Worm (Caenorhabditis elegans) whole organism, early embryonic: ENCODE data around the gene str-71.

ENCODE experiments used
- B0310.2 ChIP-seq: sonication (generic microtip); optimal IDR thresholded peaks from 2 replicates; lab custom pipeline; 2016; ENCODE audit warnings: mild to moderate bottlenecking, missing genetic modification characterization, missing compliant biosample characterization
- F13C5.2 ChIP-seq: sonication (generic microtip); optimal IDR thresholded peaks from 2 replicates; lab custom pipeline; 2017; ENCODE audit warnings: mild to moderate bottlenecking, missing genetic modification characterization, inconsistent platforms, missing compliant biosample characterization
- aly-1 ChIP-seq: sonication (generic microtip); optimal IDR thresholded peaks from 2 replicates; lab custom pipeline; 2016; ENCODE audit warnings: missing genetic modification characterization, missing compliant biosample characterization
- ama-1 ChIP-seq: fragments of 150-350 bp; optimal IDR thresholded peaks from 2 replicates; lab custom pipeline; 2014
- ceh-13 ChIP-seq: fragments of 200-800 bp; sonication (Bioruptor generic); optimal IDR thresholded peaks from 2 replicates; lab custom pipeline; 2018; ENCODE audit warnings: mild to moderate bottlenecking, missing genetic modification characterization, missing compliant biosample characterization
- ceh-36 ChIP-seq: sonication (generic microtip); optimal IDR thresholded peaks from 2 replicates; lab custom pipeline; 2016; ENCODE audit warnings: missing genetic modification characterization, inconsistent platforms, missing compliant biosample characterization
- ets-7 ChIP-seq: sonication (generic microtip); optimal IDR thresholded peaks from 2 replicates; lab custom pipeline; 2016; ENCODE audit warnings: missing genotype, missing genetic modification characterization, missing compliant biosample characterization
- flt-1 ChIP-seq: fragments of 200-800 bp; sonication (Bioruptor generic); IDR thresholded peaks from 2 replicates; pipeline ENCODE4 v1.3.6; 2022; ENCODE audit warnings: missing genetic modification characterization, missing compliant biosample characterization
- hmbx-1 ChIP-seq: sonication (generic microtip); optimal IDR thresholded peaks from 2 replicates; lab custom pipeline; 2016; ENCODE audit warnings: mild to moderate bottlenecking, missing genetic modification characterization, missing compliant biosample characterization
- hmg-4 ChIP-seq: fragments of 200-800 bp; sonication (Bioruptor generic); optimal IDR thresholded peaks from 2 replicates; lab custom pipeline; 2018; ENCODE audit warnings: mild to moderate bottlenecking, missing genetic modification characterization, missing compliant biosample characterization
- hnd-1 ChIP-seq: sonication (generic microtip); optimal IDR thresholded peaks from 2 replicates; lab custom pipeline; 2016; ENCODE audit warnings: missing genetic modification characterization, missing compliant biosample characterization
- pes-1 ChIP-seq: fragments of 200-800 bp; sonication (Bioruptor generic); IDR thresholded peaks from 2 replicates; pipeline ENCODE4 v1.3.6; 2022; ENCODE audit warnings: missing genetic modification reagents, missing genetic modification characterization, missing compliant biosample characterization
- scrt-1 ChIP-seq: fragments of 200-800 bp; sonication (Bioruptor generic); IDR thresholded peaks from 2 replicates; pipeline ENCODE4 v1.3.6; 2022; ENCODE audit warnings: missing genetic modification characterization, missing compliant biosample characterization
- sea-1 ChIP-seq: fragments of 200-800 bp; sonication (Bioruptor generic); conservative IDR thresholded peaks from 2 replicates; pipeline ENCODE4 v1.3.6; 2022; ENCODE audit warnings: missing genetic modification characterization, missing compliant biosample characterization
- tbx-11 ChIP-seq: fragments of 200-800 bp; sonication (Bioruptor generic); IDR thresholded peaks from 2 replicates; pipeline ENCODE4 v1.3.6; 2022; ENCODE audit warnings: missing genetic modification characterization, missing compliant biosample characterization
- tbx-37 ChIP-seq: fragments of 200-800 bp; sonication (Bioruptor generic); conservative IDR thresholded peaks from 2 replicates; pipeline ENCODE4 v1.3.6; 2022; ENCODE audit warnings: missing genetic modification reagents, missing genetic modification characterization, missing compliant biosample characterization
- tra-4 ChIP-seq: sonication (generic microtip); optimal IDR thresholded peaks from 2 replicates; lab custom pipeline; 2017; ENCODE audit warnings: missing genetic modification characterization, missing compliant biosample characterization

Gene str-71

DNA sequence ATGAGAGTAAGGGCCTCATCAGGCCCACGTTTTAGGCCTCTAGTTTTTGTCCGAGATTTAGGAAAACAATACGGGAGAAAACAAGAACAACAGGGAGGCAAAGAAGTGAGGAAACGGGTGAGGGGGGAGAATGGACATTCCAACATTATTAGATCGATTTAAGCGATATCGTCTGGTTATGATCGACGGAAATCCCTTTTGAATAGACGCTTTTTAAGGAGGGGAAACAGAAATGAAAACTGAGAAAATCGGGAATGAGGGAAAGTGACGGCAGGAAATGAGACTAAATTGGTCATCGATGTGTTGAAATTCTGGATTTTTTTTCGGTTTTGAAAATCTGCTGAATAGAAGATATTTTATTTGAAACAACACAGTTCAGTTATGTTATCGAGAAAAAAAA, 5.4 kb upstream of the str-71 start, which contains the start of gene rocf-1:
Gene rocf-1, minus strand, starts transcription at position 101 of the 400 bp plus-strand sequence.
- TF ChIP-seq tbx-11 (GFP tag; lab: Robert Waterston, UW): no peak
- TF ChIP-seq tbx-37 (GFP tag; lab: Robert Waterston, UW): no peak
- TF ChIP-seq hmg-4 (GFP tag; lab: Kevin White, UChicago): no peak
- no peak for TF ChIP-seq B0310.2
- no peak for TF ChIP-seq hmbx-1 (tag; lab: Kevin White, UChicago)

DNA sequence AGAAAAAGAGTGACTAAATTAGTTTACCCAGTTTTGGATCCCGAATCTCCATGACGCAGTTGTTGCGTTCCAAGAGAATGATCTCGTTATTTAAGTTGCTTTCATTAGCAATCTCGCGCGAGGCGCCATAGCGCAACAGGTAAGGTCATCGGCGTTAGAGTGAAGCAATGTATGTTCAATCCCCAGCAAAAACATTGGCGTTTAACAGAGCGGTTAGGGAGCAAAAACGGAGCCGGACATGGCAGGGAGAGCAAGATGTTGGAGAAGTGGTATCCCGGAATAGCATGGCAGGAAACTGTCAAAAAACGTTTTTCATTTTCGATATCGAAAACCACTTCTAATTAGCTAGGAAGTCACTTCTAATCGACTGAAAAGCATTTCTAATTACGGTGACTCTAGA, 4.7 kb downstream of the str-71 start:
- TF ChIP-seq ets-7 (tag; lab: Kevin White, UChicago): no peak
- TF ChIP-seq tra-4: no peak
- no peak for TF ChIP-seq tbx-11 (GFP tag; lab: Robert Waterston, UW)
- no peak for TF ChIP-seq hmbx-1 (tag; lab: Kevin White, UChicago)
- no peak for TF ChIP-seq hnd-1
- TF ChIP-seq pes-1 (GFP tag; lab: Robert Waterston, UW): no peak
- no peak for TF ChIP-seq flt-1 (GFP tag; lab: Robert Waterston, UW)
- no peak for TF ChIP-seq ceh-13 (GFP tag; lab: Kevin White, UChicago)
- TF ChIP-seq tbx-37 (GFP tag; lab: Robert Waterston, UW): no peak
- no peak for TF ChIP-seq hmg-4 (GFP tag; lab: Kevin White, UChicago)
- TF ChIP-seq F13C5.2 (tag; lab: Kevin White, UChicago): no peak
- TF ChIP-seq B0310.2: no peak

- TF ChIP-seq sea-1 (GFP tag; lab: Robert Waterston, UW): no peak
- TF ChIP-seq flt-1 (GFP tag; lab: Robert Waterston, UW): no peak
- no peak for TF ChIP-seq scrt-1 (GFP tag; lab: Robert Waterston, UW)
- no peak for TF ChIP-seq hmg-4 (GFP tag; lab: Kevin White, UChicago)
- no peak for TF ChIP-seq tbx-37 (GFP tag; lab: Robert Waterston, UW)
- TF ChIP-seq B0310.2: no peak
- no peak for TF ChIP-seq hmbx-1 (tag; lab: Kevin White, UChicago)
- TF ChIP-seq aly-1 (tag; lab: Kevin White, UChicago): no peak
- TF ChIP-seq tbx-11 (GFP tag; lab: Robert Waterston, UW): no peak
- no peak for TF ChIP-seq ceh-13 (GFP tag; lab: Kevin White, UChicago)
- TF ChIP-seq hnd-1: no peak
Observed at ce11 chrV:15451421-15451820, 7.6 kb downstream of the str-71 start, which contains the start of gene srw-33. Gene srw-33 (minus strand): TSS chrV:15451521.

DNA sequence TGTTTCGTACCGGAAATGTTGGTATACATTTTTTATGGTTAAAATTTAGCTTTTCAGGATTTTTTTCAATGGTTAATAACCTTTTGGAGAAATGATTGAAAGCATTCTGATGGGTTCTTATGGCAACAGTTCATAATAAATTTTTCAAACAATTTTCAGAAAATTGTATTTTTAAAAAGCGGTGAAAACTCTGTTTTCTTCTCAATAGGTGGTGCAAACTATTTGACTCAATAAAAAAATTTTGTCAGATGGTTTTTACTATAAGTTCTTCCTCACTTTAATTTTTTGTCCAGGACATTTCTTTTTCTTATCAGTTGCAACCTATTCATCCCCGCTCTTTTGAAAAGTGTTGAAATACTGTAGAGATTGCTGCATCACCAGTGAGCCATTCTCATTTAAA, 10.1 kb downstream of the str-71 start, which contains the start of gene T26H5.14:
Gene T26H5.14, plus strand, starts transcription at position 301 of the 400 bp plus-strand sequence.
- no peak for TF ChIP-seq sea-1 (GFP tag; lab: Robert Waterston, UW)

DNA sequence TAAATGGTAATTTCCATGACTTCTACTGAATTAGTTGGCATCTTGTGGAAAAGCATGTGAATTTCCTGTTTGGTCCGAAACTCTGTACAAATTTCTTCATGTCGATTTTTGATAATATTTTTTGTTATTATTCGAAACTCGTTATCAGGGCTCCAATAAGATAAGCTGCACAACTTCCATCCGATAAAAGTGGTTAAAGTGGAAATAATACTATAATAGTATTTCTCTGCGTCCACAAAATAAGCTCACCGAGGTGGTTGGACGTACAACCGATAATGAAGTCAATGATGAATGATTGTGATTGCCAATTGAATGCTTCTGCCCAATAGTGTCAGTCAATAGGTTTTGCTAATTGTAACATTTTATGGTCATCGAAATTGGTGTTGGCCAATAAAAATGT, 10.6 kb downstream of the str-71 start, which contains the start of gene T26H5.4:
Gene T26H5.4, minus strand, starts transcription at position 294 of the 400 bp plus-strand sequence.
- TF ChIP-seq scrt-1 (GFP tag; lab: Robert Waterston, UW): no peak
- TF ChIP-seq hmg-4 (GFP tag; lab: Kevin White, UChicago): no peak
- no peak for TF ChIP-seq ets-7 (tag; lab: Kevin White, UChicago)

- no peak for TF ChIP-seq tra-4
- no peak for TF ChIP-seq ceh-13 (GFP tag; lab: Kevin White, UChicago)
- no peak for TF ChIP-seq tbx-37 (GFP tag; lab: Robert Waterston, UW)
- TF ChIP-seq ama-1 (lab: Kevin White, UChicago): no peak
- no peak for TF ChIP-seq pes-1 (GFP tag; lab: Robert Waterston, UW)
- no peak for TF ChIP-seq F13C5.2 (tag; lab: Kevin White, UChicago)
- no peak for TF ChIP-seq ceh-36 (tag; lab: Kevin White, UChicago)
- no peak for TF ChIP-seq B0310.2
- TF ChIP-seq hmg-4 (GFP tag; lab: Kevin White, UChicago): no peak
- TF ChIP-seq scrt-1 (GFP tag; lab: Robert Waterston, UW): no peak
- no peak for TF ChIP-seq sea-1 (GFP tag; lab: Robert Waterston, UW)
- TF ChIP-seq hnd-1: no peak
- TF ChIP-seq ets-7 (tag; lab: Kevin White, UChicago): no peak
- no peak for TF ChIP-seq hmbx-1 (tag; lab: Kevin White, UChicago)
Observed at ce11 chrV:15445437-15445836, 13.6 kb downstream of the str-71 start, which contains the start of gene srh-239. Gene srh-239 (plus strand): TSS chrV:15445737.

ce11 chrV:15444615-15445014, 14.4 kb downstream of the str-71 start, which contains the start of gene T26H5.9:
Gene T26H5.9 (plus strand): TSS chrV:15444916.
- no peak for TF ChIP-seq ceh-36 (tag; lab: Kevin White, UChicago)
- no peak for TF ChIP-seq hmbx-1 (tag; lab: Kevin White, UChicago)
- no peak for TF ChIP-seq hnd-1
- no peak for TF ChIP-seq tbx-37 (GFP tag; lab: Robert Waterston, UW)
- TF ChIP-seq ets-7 (tag; lab: Kevin White, UChicago): no peak
- TF ChIP-seq pes-1 (GFP tag; lab: Robert Waterston, UW): no peak
- TF ChIP-seq aly-1 (tag; lab: Kevin White, UChicago): no peak
- no peak for TF ChIP-seq B0310.2

DNA sequence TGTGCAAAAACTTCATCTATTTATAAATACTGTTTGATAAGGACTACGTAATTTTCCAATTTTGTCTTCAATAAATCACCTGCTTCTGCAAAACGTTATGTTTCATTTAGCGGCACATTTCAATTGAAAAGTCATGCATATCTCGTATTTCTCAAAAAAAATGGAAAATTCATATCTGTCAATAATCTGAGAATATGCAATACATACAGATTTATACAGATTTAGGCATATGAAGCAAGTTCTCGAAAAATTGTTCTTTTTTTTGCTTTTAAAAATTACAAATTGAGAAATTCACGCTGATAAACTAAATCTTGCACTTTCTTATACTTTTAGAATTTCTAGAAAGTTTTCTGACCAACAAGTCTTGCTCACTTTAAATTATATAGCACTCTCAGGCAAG, 14.8 kb downstream of the str-71 start, which contains the start of gene T26H5.11:
Gene T26H5.11, minus strand, starts transcription at position 101 of the 400 bp plus-strand sequence.
- TF ChIP-seq hmbx-1 (tag; lab: Kevin White, UChicago) (no peak), hnd-1 (no peak), aly-1 (tag; lab: Kevin White, UChicago) (no peak), ceh-13 (GFP tag; lab: Kevin White, UChicago) (no peak), tbx-37 (GFP tag; lab: Robert Waterston, UW) (no peak), pes-1 (GFP tag; lab: Robert Waterston, UW) (no peak), ceh-36 (tag; lab: Kevin White, UChicago) (no peak), tbx-11 (GFP tag; lab: Robert Waterston, UW) (no peak), hmg-4 (GFP tag; lab: Kevin White, UChicago) (no peak), tra-4 (no peak), B0310.2 (no peak), sea-1 (GFP tag; lab: Robert Waterston, UW) (no peak), F13C5.2 (tag; lab: Kevin White, UChicago) (no peak), scrt-1 (GFP tag; lab: Robert Waterston, UW) (no peak), ama-1 (lab: Kevin White, UChicago) (no peak), ets-7 (tag; lab: Kevin White, UChicago) (no peak), flt-1 (GFP tag; lab: Robert Waterston, UW) (no peak)
